Worm (Caenorhabditis elegans): ENCODE data around the gene dnc-2.

ce11 chrIII:5958172-5958886 is 32.8 kb upstream of the dnc-2 start, which contains the start of the genes nono-1 and nop-1:
- TF ChIP-seq snu-23 (GFP tag; optimal IDR thresholded peaks at IDR 0.05) (no peak), ama-1 (optimal IDR thresholded peaks at IDR 0.05) (no peak), efl-1 (optimal IDR thresholded peaks at IDR 0.05) (no peak), efl-1 (GFP tag; optimal IDR thresholded peaks at IDR 0.05 in 1 of 2) (no peak), ces-1 (GFP tag; optimal IDR thresholded peaks at IDR 0.05) (no peak), skn-1 (tag; optimal IDR thresholded peaks at IDR 0.05) (no peak)

Measured in whole organism, L1 larva.